Worm (Caenorhabditis elegans) whole organism, young adult: Measurements from ENCODE around the gene C54C6.7.

Experiments used
- B0261.1 ChIP-seq: sonication (generic microtip); optimal IDR thresholded peaks from 2 replicates; lab custom pipeline; 2016; ENCODE audit warnings: mild to moderate bottlenecking, missing genetic modification characterization, moderate library complexity, missing compliant biosample characterization
- B0336.3 ChIP-seq: fragments of 200-800 bp; sonication (Bioruptor generic); IDR thresholded peaks from 2 replicates; pipeline ENCODE4 v1.3.6; 2022; ENCODE audit warnings: missing genetic modification characterization, missing compliant biosample characterization
- F22D6.2 ChIP-seq: sonication (generic microtip); optimal IDR thresholded peaks from 2 replicates; lab custom pipeline; 2016; ENCODE audit warnings: mild to moderate bottlenecking, missing genetic modification characterization, missing compliant biosample characterization
- T26A5.8 ChIP-seq: sonication (generic microtip); optimal IDR thresholded peaks from 2 replicates; lab custom pipeline; 2016; ENCODE audit warnings: missing genetic modification characterization, missing compliant biosample characterization
- aptf-3 ChIP-seq: fragments of 200-800 bp; sonication (Bioruptor generic); IDR thresholded peaks from 2 replicates; pipeline ENCODE4 v1.3.6; 2022; ENCODE audit warnings: missing genetic modification characterization, missing compliant biosample characterization
- ekl-4 ChIP-seq: fragments of 200-800 bp; sonication (Bioruptor generic); IDR thresholded peaks from 2 replicates; pipeline ENCODE4 v1.3.6; 2022; ENCODE audit warnings: missing genetic modification reagents, missing genetic modification characterization, missing compliant biosample characterization
- fkh-3 ChIP-seq: sonication (generic microtip); optimal IDR thresholded peaks from 2 replicates; lab custom pipeline; 2016; ENCODE audit warnings: mild to moderate bottlenecking, missing genetic modification characterization, missing compliant biosample characterization
- madf-10 ChIP-seq: sonication (generic microtip); optimal IDR thresholded peaks from 2 replicates; lab custom pipeline; 2016; ENCODE audit warnings: mild to moderate bottlenecking, missing genetic modification characterization, missing compliant biosample characterization
- nhr-80 ChIP-seq: sonication (generic microtip); optimal IDR thresholded peaks from 2 replicates; lab custom pipeline; 2016; ENCODE audit warnings: missing genetic modification characterization, missing compliant biosample characterization
- pha-4 ChIP-seq: fragments of 150-350 bp; sonication (generic microtip); optimal IDR thresholded peaks from 2 replicates; lab custom pipeline; 2014; ENCODE audit warnings: missing biosample characterization, missing genetic modification reagents, missing genetic modification characterization
- sea-2 ChIP-seq: fragments of 200-800 bp; sonication (Bioruptor generic); IDR thresholded peaks from 2 replicates; pipeline ENCODE4 v1.3.6; 2022; ENCODE audit warnings: missing genetic modification characterization, missing compliant biosample characterization
- xnd-1 ChIP-seq: sonication (generic microtip); optimal IDR thresholded peaks from 2 replicates; lab custom pipeline; 2016; ENCODE audit warnings: missing genotype, missing genetic modification reagents, missing genetic modification characterization, missing compliant biosample characterization
- ztf-25 ChIP-seq: fragments of 200-800 bp; sonication (Bioruptor generic); IDR thresholded peaks from 2 replicates; pipeline ENCODE4 v1.3.6; 2022; ENCODE audit warnings: missing genetic modification reagents, missing genetic modification characterization, missing compliant biosample characterization

ce11 chrIII:3583341-3583740 lies 37.1 kb upstream of the C54C6.7 start:
- TF ChIP-seq T26A5.8 (tag; lab: Kevin White, UChicago) (no peak), fkh-3 (no peak), pha-4 (no peak), sea-2 (GFP tag; lab: Robert Waterston, UW) (no peak), B0336.3 (no peak), ekl-4 (GFP tag; lab: Robert Waterston, UW) (no peak), B0261.1 (tag; lab: Kevin White, UChicago) (no peak), F22D6.2 (tag; lab: Kevin White, UChicago) (no peak), aptf-3 (no peak), nhr-80 (no peak), ztf-25 (GFP tag; lab: Robert Waterston, UW) (no peak), madf-10 (tag; lab: Kevin White, UChicago) (no peak), xnd-1 (tag; lab: Kevin White, UChicago) (no peak)
